Worm (Caenorhabditis elegans) whole organism, late embryonic: ENCODE data around the gene F21F8.5.

Source experiments
- C38D4.7 ChIP-seq: fragments of 200-800 bp; sonication (Bioruptor generic); optimal IDR thresholded peaks from 2 replicates; lab custom pipeline; 2018; ENCODE audit warnings: mild to moderate bottlenecking, missing genetic modification characterization, moderate library complexity, missing compliant biosample characterization
- F13H6.1 ChIP-seq: sonication (generic microtip); optimal IDR thresholded peaks from 2 replicates; lab custom pipeline; 2016; ENCODE audit warnings: missing genetic modification characterization, missing compliant biosample characterization
- T23F11.4 ChIP-seq: fragments of 200-800 bp; sonication (Bioruptor generic); optimal IDR thresholded peaks from 2 replicates; lab custom pipeline; 2018; ENCODE audit warnings: mild to moderate bottlenecking, missing genetic modification characterization, missing compliant biosample characterization
- Y22D7AL.16 ChIP-seq: sonication (generic microtip); optimal IDR thresholded peaks from 2 replicates; lab custom pipeline; 2016; ENCODE audit warnings: missing genetic modification characterization, missing compliant biosample characterization
- ahr-1 ChIP-seq: sonication (generic microtip); optimal IDR thresholded peaks from 2 replicates; lab custom pipeline; 2016; ENCODE audit warnings: missing genetic modification characterization, missing compliant biosample characterization
- ceh-14 ChIP-seq: sonication (generic microtip); optimal IDR thresholded peaks from 2 replicates; lab custom pipeline; 2016; ENCODE audit warnings: missing genotype, missing genetic modification characterization, missing compliant biosample characterization
- ceh-31 ChIP-seq: sonication (generic microtip); optimal IDR thresholded peaks from 2 replicates; lab custom pipeline; 2016; ENCODE audit warnings: missing genetic modification characterization, missing compliant biosample characterization
- ceh-34 ChIP-seq: sonication (generic microtip); optimal IDR thresholded peaks from 2 replicates; lab custom pipeline; 2016; ENCODE audit warnings: mild to moderate bottlenecking, missing genetic modification characterization, missing compliant biosample characterization
- ceh-48 ChIP-seq: sonication (generic microtip); optimal IDR thresholded peaks from 2 replicates; lab custom pipeline; 2016; ENCODE audit warnings: missing genetic modification characterization, inconsistent platforms, missing compliant biosample characterization
- dve-1 ChIP-seq: sonication (generic microtip); optimal IDR thresholded peaks from 2 replicates; lab custom pipeline; 2017; ENCODE audit warnings: antibody characterized with exemption, mild to moderate bottlenecking, missing genetic modification characterization, missing compliant biosample characterization
- elt-2 ChIP-seq: sonication (generic microtip); optimal IDR thresholded peaks from 2 replicates; lab custom pipeline; 2016; ENCODE audit warnings: missing genetic modification reagents, missing genetic modification characterization, missing compliant biosample characterization
- ets-4 ChIP-seq: sonication (generic microtip); optimal IDR thresholded peaks from 2 replicates; lab custom pipeline; 2016; ENCODE audit warnings: missing genetic modification characterization, missing compliant biosample characterization
- gmeb-2 ChIP-seq: sonication (generic microtip); optimal IDR thresholded peaks from 2 replicates; lab custom pipeline; 2016; ENCODE audit warnings: missing genetic modification characterization, inconsistent platforms, missing compliant biosample characterization
- hlh-30 ChIP-seq: sonication (generic microtip); optimal IDR thresholded peaks from 2 replicates; lab custom pipeline; 2017; ENCODE audit warnings: antibody characterized with exemption, missing genetic modification characterization, missing compliant biosample characterization; ENCODE audit not compliant: insufficient read depth
- hlh-6 ChIP-seq: sonication (generic microtip); optimal IDR thresholded peaks from 2 replicates; lab custom pipeline; 2016; ENCODE audit warnings: missing genotype, missing genetic modification characterization, missing compliant biosample characterization
- lim-6 ChIP-seq: sonication (generic microtip); optimal IDR thresholded peaks from 2 replicates; lab custom pipeline; 2016; ENCODE audit warnings: missing genetic modification characterization, missing compliant biosample characterization
- npax-4 ChIP-seq: sonication (generic microtip); optimal IDR thresholded peaks from 2 replicates; lab custom pipeline; 2016; ENCODE audit warnings: missing genetic modification characterization, missing compliant biosample characterization
- odd-2 ChIP-seq: sonication (generic microtip); optimal IDR thresholded peaks from 2 replicates; lab custom pipeline; 2017; ENCODE audit warnings: antibody characterized with exemption, mild to moderate bottlenecking, missing genetic modification characterization, missing compliant biosample characterization
- pat-9 ChIP-seq: fragments of 200-800 bp; sonication (Bioruptor generic); optimal IDR thresholded peaks from 2 replicates; lab custom pipeline; 2018; ENCODE audit warnings: mild to moderate bottlenecking, missing genetic modification characterization, moderate library complexity, missing compliant biosample characterization
- pax-1 ChIP-seq: fragments of 150-350 bp; optimal IDR thresholded peaks from 2 replicates; lab custom pipeline; 2014; ENCODE audit warnings: missing biosample characterization, missing genetic modification characterization
- ref-2 ChIP-seq: sonication (generic microtip); optimal IDR thresholded peaks from 2 replicates; lab custom pipeline; 2016; ENCODE audit warnings: missing genetic modification characterization, missing compliant biosample characterization
- tbx-2 ChIP-seq: sonication (generic microtip); optimal IDR thresholded peaks from 2 replicates; lab custom pipeline; 2016; ENCODE audit warnings: missing genetic modification characterization, missing compliant biosample characterization
- unc-3 ChIP-seq, 2 experiments: fragments of 200-800 bp in 1 of 2; sonication (Bioruptor generic) in 1 of 2; sonication (generic microtip) in 1 of 2; conservative IDR thresholded peaks in 1 of 2; optimal IDR thresholded peaks in 1 of 2; 2 replicates each; pipeline versions ENCODE4 v1.3.6 to Lab custom; 2016 to 2022; ENCODE audit warnings: missing compliant biosample characterization in 2 of 2, missing genetic modification characterization in 2 of 2, missing genetic modification reagents in 1 of 2
- zip-5 ChIP-seq: sonication (generic microtip); optimal IDR thresholded peaks from 2 replicates; lab custom pipeline; 2016; ENCODE audit warnings: missing genetic modification characterization, missing compliant biosample characterization

The F21F8.5 gene

ce11 chrV:8221083-8221538 lies 45.0 kb downstream of the F21F8.5 start, which contains the start of the genes cogc-6 and air-1:
Gene cogc-6 (minus strand): TSS chrV:8221316.
Gene air-1 (plus strand): TSS chrV:8221488.
- TF ChIP-seq pat-9 (tag; lab: Kevin White, UChicago) (no peak), unc-3 (GFP tag; conservative IDR thresholded peaks at IDR 0.05; lab: Robert Waterston, UW) (no peak), unc-3 (tag; optimal IDR thresholded peaks at IDR 0.05; lab: Kevin White, UChicago) (no peak), tbx-2 (no peak), lim-6 (tag; lab: Kevin White, UChicago) (no peak), hlh-6 (tag; lab: Kevin White, UChicago) (no peak), npax-4 (no peak)

ce11 chrV:8219550-8219949 lies 46.6 kb downstream of the F21F8.5 start:
- TF ChIP-seq ceh-31 (tag; lab: Kevin White, UChicago) = no peak
- no peak for TF ChIP-seq ceh-14
- no peak for TF ChIP-seq hlh-30 (tag; lab: Kevin White, UChicago)
- TF ChIP-seq F13H6.1 (tag; lab: Kevin White, UChicago) = no peak
- TF ChIP-seq ets-4 (tag; lab: Kevin White, UChicago) = no peak
- TF ChIP-seq pax-1 = no peak
- TF ChIP-seq ref-2 = no peak
- TF ChIP-seq Y22D7AL.16 (tag; lab: Kevin White, UChicago) = no peak
- no peak for TF ChIP-seq ahr-1 (tag; lab: Kevin White, UChicago)
- TF ChIP-seq odd-2 (tag; lab: Kevin White, UChicago) = no peak
- TF ChIP-seq gmeb-2 (tag; lab: Kevin White, UChicago) = no peak
- no peak for TF ChIP-seq dve-1 (tag; lab: Kevin White, UChicago)
- no peak for TF ChIP-seq ceh-34 (tag; lab: Kevin White, UChicago)
- TF ChIP-seq C38D4.7 (GFP tag; lab: Kevin White, UChicago) = no peak

- TF ChIP-seq zip-5 (tag; lab: Kevin White, UChicago) = no peak
- peak; percentile 51 for TF ChIP-seq ceh-48 (tag; lab: Kevin White, UChicago)
- TF ChIP-seq, all 69 proteins: peak for 1
These were observed 48.4 kb downstream of the F21F8.5 start, which contains the start of gene K07C11.8 for ce11 chrV:8217661-8218265. Gene K07C11.8 (minus strand): TSS chrV:8217884.

ce11 chrV:8217118-8217517 lies 49.0 kb downstream of the F21F8.5 start:
- TF ChIP-seq elt-2 (peak; percentile 87), T23F11.4 (no peak)
